Worm (Caenorhabditis elegans): ENCODE data around the gene ZK813.1.

ZK813.1 gene

ce11 chrX:3403195-3403594 lies 42.9 kb upstream of the ZK813.1 start, which contains the start of gene vit-5:
TSS of gene vit-5 (plus strand) at chrX:3403471.
- TF ChIP-seq sem-4 (tag; optimal IDR thresholded peaks at IDR 0.05) (no peak), nhr-129 (tag; optimal IDR thresholded peaks at IDR 0.05) (no peak), peb-1 (tag; optimal IDR thresholded peaks at IDR 0.05) (no peak), alr-1 (tag; optimal IDR thresholded peaks at IDR 0.05) (no peak), lin-13 (GFP tag; optimal IDR thresholded peaks at IDR 0.05) (no peak), nhr-6 (tag; optimal IDR thresholded peaks at IDR 0.05) (no peak), ZK546.5 (tag; optimal IDR thresholded peaks at IDR 0.05) (no peak), nhr-12 (tag; optimal IDR thresholded peaks at IDR 0.05) (no peak), gmeb-1 (tag; optimal IDR thresholded peaks at IDR 0.05) (no peak), elt-3 (tag; optimal IDR thresholded peaks at IDR 0.05) (no peak), nhr-10 (tag; optimal IDR thresholded peaks at IDR 0.05) (no peak), egl-27 (tag; optimal IDR thresholded peaks at IDR 0.05) (no peak), dmd-4 (tag; optimal IDR thresholded peaks at IDR 0.05) (no peak)

- no peak for TF ChIP-seq elt-1 (tag; optimal IDR thresholded peaks at IDR 0.05)
- TF ChIP-seq mdl-1 (tag; optimal IDR thresholded peaks at IDR 0.05): no peak
- TF ChIP-seq nhr-21 (tag; optimal IDR thresholded peaks at IDR 0.05): no peak
- no peak for TF ChIP-seq C34F6.9 (tag; optimal IDR thresholded peaks at IDR 0.05)
- TF ChIP-seq unc-55 (GFP tag; optimal IDR thresholded peaks at IDR 0.05): no peak
- TF ChIP-seq ceh-82 (tag; optimal IDR thresholded peaks at IDR 0.05): no peak
- TF ChIP-seq mbf-1 (tag; optimal IDR thresholded peaks at IDR 0.05): no peak
- no peak for TF ChIP-seq R02D3.7 (tag; optimal IDR thresholded peaks at IDR 0.05)
- TF ChIP-seq lin-11 (tag; optimal IDR thresholded peaks at IDR 0.05): no peak
- TF ChIP-seq ceh-16 (tag; optimal IDR thresholded peaks at IDR 0.05): no peak
- TF ChIP-seq sma-9 (GFP tag; optimal IDR thresholded peaks at IDR 0.05): no peak
- TF ChIP-seq sma-9 (tag; optimal IDR thresholded peaks at IDR 0.05): no peak
- TF ChIP-seq F13H6.1 (tag; optimal IDR thresholded peaks at IDR 0.05): no peak
- no peak for TF ChIP-seq lsy-2 (tag; optimal IDR thresholded peaks at IDR 0.05)
- TF ChIP-seq crh-2 (tag; optimal IDR thresholded peaks at IDR 0.05): no peak
These were observed 37.3 kb upstream of the ZK813.1 start for ce11 chrX:3408717-3409303.

- peak; percentile 29 for TF ChIP-seq F13H6.1 (tag; optimal IDR thresholded peaks at IDR 0.05)
- TF ChIP-seq ztf-4 (tag; optimal IDR thresholded peaks at IDR 0.05): no peak
- peak; percentile 33 for TF ChIP-seq fos-1 (tag; optimal IDR thresholded peaks at IDR 0.05)
- TF ChIP-seq C34F6.9 (tag; optimal IDR thresholded peaks at IDR 0.05): no peak
These were observed 34.5 kb upstream of the ZK813.1 start, which contains the start of gene unc-78 for ce11 chrX:3411565-3412022. TSS of gene unc-78 (minus strand) at chrX:3411615.

- TF ChIP-seq peb-1 (tag; optimal IDR thresholded peaks at IDR 0.05) (no peak), nhr-25 (tag; optimal IDR thresholded peaks at IDR 0.05) (peak; percentile 37)
These were observed 31.4 kb upstream of the ZK813.1 start, which contains the start of gene dhs-27 for ce11 chrX:3414660-3415144. TSS of gene dhs-27 (minus strand) at chrX:3414710.

ce11 chrX:3416063-3416462 lies 30.0 kb upstream of the ZK813.1 start:
- TF ChIP-seq lin-39 (tag; optimal IDR thresholded peaks at IDR 0.05) (no peak), gmeb-1 (tag; optimal IDR thresholded peaks at IDR 0.05) (no peak), nhr-12 (tag; optimal IDR thresholded peaks at IDR 0.05) (no peak)

ce11 chrX:3419084-3419483 lies 27.0 kb upstream of the ZK813.1 start, which contains the start of gene C04F6.7:
TSS of gene C04F6.7 (minus strand) at chrX:3419184.
- TF ChIP-seq ztf-1 (GFP tag; conservative IDR thresholded peaks at IDR 0.05) (no peak), mbf-1 (tag; optimal IDR thresholded peaks at IDR 0.05) (no peak), ztf-11 (tag; optimal IDR thresholded peaks at IDR 0.05) (no peak), snpc-4 (tag; optimal IDR thresholded peaks at IDR 0.05) (no peak)

All from whole organism, L2 larva.